Worm (Caenorhabditis elegans): ENCODE data around the gene frm-2.

Gene frm-2

DNA sequence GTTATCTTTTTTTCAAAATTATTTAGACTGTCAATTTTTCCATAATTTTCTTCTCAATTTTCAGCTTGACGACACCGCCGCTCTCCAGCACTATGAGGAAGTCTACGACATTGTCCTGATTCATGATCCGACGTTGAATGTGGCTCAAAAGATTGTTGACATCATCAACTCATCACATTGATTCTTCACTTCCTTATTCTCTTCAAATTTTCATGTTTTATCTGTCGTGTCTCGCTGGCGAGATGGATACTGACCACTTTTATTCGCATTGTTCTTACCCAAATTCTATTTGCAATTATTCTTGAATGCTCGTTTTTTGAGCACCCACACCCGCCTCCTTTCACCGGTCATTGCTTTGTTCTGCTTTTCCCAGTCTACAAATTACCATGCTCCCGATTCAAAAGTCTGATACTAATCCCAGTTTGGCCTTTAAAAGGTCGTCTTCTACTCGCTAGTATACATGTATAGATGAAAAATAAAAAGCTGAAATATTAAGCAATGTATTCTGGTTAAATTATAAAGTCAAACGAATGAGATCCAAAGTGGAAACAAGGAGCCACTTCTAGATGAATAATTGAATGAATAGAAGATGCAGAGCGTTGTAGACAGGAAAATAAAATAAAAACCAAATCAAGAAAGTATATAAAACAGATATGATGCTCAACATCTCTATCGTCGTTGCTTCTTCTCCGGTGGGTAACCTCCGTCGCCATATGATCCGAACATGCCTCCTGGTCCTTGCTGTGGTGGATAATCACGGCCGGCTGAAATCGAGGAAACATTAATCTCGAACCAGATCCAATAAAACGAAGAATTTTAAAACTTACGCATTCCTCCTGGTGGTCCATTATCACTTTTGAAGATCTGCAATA, 28.6 kb downstream of the frm-2 start:
- no peak for TF ChIP-seq ets-7 (tag; optimal IDR thresholded peaks at IDR 0.05)
- no peak for TF ChIP-seq ama-1 (optimal IDR thresholded peaks at IDR 0.05)
- TF ChIP-seq flt-1 (GFP tag; IDR thresholded peaks at IDR 0.05): no peak
- TF ChIP-seq F13C5.2 (tag; optimal IDR thresholded peaks at IDR 0.05): no peak
- no peak for TF ChIP-seq ceh-13 (GFP tag; optimal IDR thresholded peaks at IDR 0.05)
- TF ChIP-seq tbx-11 (GFP tag; IDR thresholded peaks at IDR 0.05): no peak
- no peak for TF ChIP-seq hmbx-1 (tag; optimal IDR thresholded peaks at IDR 0.05)
- no peak for TF ChIP-seq hnd-1 (tag; optimal IDR thresholded peaks at IDR 0.05)
- TF ChIP-seq scrt-1 (GFP tag; IDR thresholded peaks at IDR 0.05): no peak
- TF ChIP-seq tra-4 (tag; optimal IDR thresholded peaks at IDR 0.05): no peak
- TF ChIP-seq tbx-37 (GFP tag; conservative IDR thresholded peaks at IDR 0.05): no peak
- no peak for TF ChIP-seq sea-1 (GFP tag; conservative IDR thresholded peaks at IDR 0.05)
- TF ChIP-seq pes-1 (GFP tag; IDR thresholded peaks at IDR 0.05): no peak
- TF ChIP-seq aly-1 (tag; optimal IDR thresholded peaks at IDR 0.05): no peak
- TF ChIP-seq ceh-36 (tag; optimal IDR thresholded peaks at IDR 0.05): no peak
- TF ChIP-seq hmg-4 (GFP tag; optimal IDR thresholded peaks at IDR 0.05): no peak
- TF ChIP-seq B0310.2 (tag; optimal IDR thresholded peaks at IDR 0.05): no peak

ce11 chrIII:5951589-5952378, 30.1 kb downstream of the frm-2 start:
- TF ChIP-seq F13C5.2 (tag; optimal IDR thresholded peaks at IDR 0.05) (no peak), sea-1 (GFP tag; conservative IDR thresholded peaks at IDR 0.05) (no peak), hmg-4 (GFP tag; optimal IDR thresholded peaks at IDR 0.05) (no peak), flt-1 (GFP tag; IDR thresholded peaks at IDR 0.05) (no peak), ama-1 (optimal IDR thresholded peaks at IDR 0.05) (no peak), B0310.2 (tag; optimal IDR thresholded peaks at IDR 0.05) (no peak), aly-1 (tag; optimal IDR thresholded peaks at IDR 0.05) (no peak), tra-4 (tag; optimal IDR thresholded peaks at IDR 0.05) (no peak), hmbx-1 (tag; optimal IDR thresholded peaks at IDR 0.05) (no peak), ceh-36 (tag; optimal IDR thresholded peaks at IDR 0.05) (no peak)

- TF ChIP-seq tbx-11 (GFP tag; IDR thresholded peaks at IDR 0.05) (no peak), scrt-1 (GFP tag; IDR thresholded peaks at IDR 0.05) (no peak), B0310.2 (tag; optimal IDR thresholded peaks at IDR 0.05) (no peak), pes-1 (GFP tag; IDR thresholded peaks at IDR 0.05) (no peak), sea-1 (GFP tag; conservative IDR thresholded peaks at IDR 0.05) (no peak), hmbx-1 (tag; optimal IDR thresholded peaks at IDR 0.05) (no peak), aly-1 (tag; optimal IDR thresholded peaks at IDR 0.05) (no peak), ceh-36 (tag; optimal IDR thresholded peaks at IDR 0.05) (no peak), ets-7 (tag; optimal IDR thresholded peaks at IDR 0.05) (no peak)
Observed at ce11 chrIII:5950756-5951345, 31.1 kb downstream of the frm-2 start.

ce11 chrIII:5949817-5950216, 32.1 kb downstream of the frm-2 start:
- TF ChIP-seq ceh-13 (GFP tag; optimal IDR thresholded peaks at IDR 0.05) (no peak), ets-7 (tag; optimal IDR thresholded peaks at IDR 0.05) (no peak)

DNA sequence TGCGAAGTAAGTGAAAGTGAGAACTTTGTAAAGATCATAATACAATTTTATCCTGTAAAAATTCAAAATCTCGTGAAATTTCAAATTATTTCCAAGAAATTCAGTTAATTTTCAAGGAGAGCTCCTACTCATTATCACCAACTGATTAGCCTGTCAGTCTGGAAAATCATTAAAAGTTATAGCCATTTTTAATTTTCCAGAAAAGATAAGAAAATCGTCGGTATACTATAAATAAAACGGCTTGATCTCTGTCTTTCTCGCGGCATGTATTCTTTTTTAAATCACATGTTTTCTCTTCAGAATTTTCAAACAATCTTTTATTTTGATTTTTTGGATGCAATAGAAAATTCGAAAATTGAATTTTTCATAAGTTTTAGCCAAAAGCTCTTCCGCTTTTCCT, 32.9 kb downstream of the frm-2 start:
- TF ChIP-seq hnd-1 (tag; optimal IDR thresholded peaks at IDR 0.05) (no peak), aly-1 (tag; optimal IDR thresholded peaks at IDR 0.05) (no peak), B0310.2 (tag; optimal IDR thresholded peaks at IDR 0.05) (no peak), ceh-13 (GFP tag; optimal IDR thresholded peaks at IDR 0.05) (no peak), ama-1 (optimal IDR thresholded peaks at IDR 0.05) (no peak), ets-7 (tag; optimal IDR thresholded peaks at IDR 0.05) (no peak)

DNA sequence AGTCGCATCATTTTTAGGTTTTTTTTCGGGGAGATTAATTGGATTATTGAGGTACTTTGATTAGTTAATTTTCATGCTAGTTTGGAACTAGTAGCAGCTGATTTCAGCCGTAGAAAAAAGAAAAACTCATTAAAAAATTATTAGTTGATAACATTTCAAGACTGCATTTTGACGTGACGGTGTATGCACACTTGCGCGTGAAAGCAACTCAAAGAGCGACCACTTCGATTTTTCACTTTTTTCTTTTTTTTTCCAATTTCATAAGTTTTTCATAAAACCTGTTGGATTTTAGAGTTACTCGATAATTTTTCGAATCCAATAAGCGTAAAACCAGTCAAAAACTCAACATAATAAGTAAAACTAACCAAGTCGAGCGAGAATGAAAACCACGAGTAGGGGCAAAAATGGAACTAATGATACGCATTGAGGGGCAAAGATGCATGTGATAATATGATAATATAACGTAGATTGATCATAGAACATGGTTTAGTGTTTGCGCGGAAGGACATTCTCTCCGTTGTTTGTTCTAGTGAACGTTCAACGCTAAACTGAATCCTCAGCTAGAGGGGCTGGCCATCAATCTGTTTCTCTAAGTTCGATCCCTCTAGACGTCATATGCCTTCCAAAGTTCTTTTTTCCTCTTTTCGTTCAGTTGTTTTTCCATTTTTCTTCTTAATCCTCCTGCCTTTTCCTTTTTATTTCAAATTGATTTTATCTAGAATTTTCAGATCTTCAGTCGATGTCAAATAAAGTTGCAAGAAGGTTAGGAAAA, 33.6 kb downstream of the frm-2 start, which contains the start of the genes F25B5.6 and F25B5.3:
F25B5.6 (minus strand) TSS at position 572 of the 772 bp plus-strand sequence.
F25B5.3 (plus strand) TSS at position 722 of the 772 bp plus-strand sequence.
- TF ChIP-seq F13C5.2 (tag; optimal IDR thresholded peaks at IDR 0.05): no peak

ce11 chrIII:5945865-5946264, 36.1 kb downstream of the frm-2 start, which contains the start of gene F25B5.5:
Gene F25B5.5 (minus strand): TSS chrIII:5946124.
- no peak for TF ChIP-seq tra-4 (tag; optimal IDR thresholded peaks at IDR 0.05)
- TF ChIP-seq hmg-4 (GFP tag; optimal IDR thresholded peaks at IDR 0.05): no peak
- no peak for TF ChIP-seq ceh-36 (tag; optimal IDR thresholded peaks at IDR 0.05)
- TF ChIP-seq pes-1 (GFP tag; IDR thresholded peaks at IDR 0.05): no peak
- TF ChIP-seq ama-1 (optimal IDR thresholded peaks at IDR 0.05): no peak
- TF ChIP-seq tbx-37 (GFP tag; conservative IDR thresholded peaks at IDR 0.05): no peak
- TF ChIP-seq flt-1 (GFP tag; IDR thresholded peaks at IDR 0.05): no peak
- no peak for TF ChIP-seq B0310.2 (tag; optimal IDR thresholded peaks at IDR 0.05)
- TF ChIP-seq scrt-1 (GFP tag; IDR thresholded peaks at IDR 0.05): no peak
- no peak for TF ChIP-seq hnd-1 (tag; optimal IDR thresholded peaks at IDR 0.05)
- no peak for TF ChIP-seq sea-1 (GFP tag; conservative IDR thresholded peaks at IDR 0.05)
- TF ChIP-seq tbx-11 (GFP tag; IDR thresholded peaks at IDR 0.05): no peak
- no peak for TF ChIP-seq ets-7 (tag; optimal IDR thresholded peaks at IDR 0.05)
- TF ChIP-seq F13C5.2 (tag; optimal IDR thresholded peaks at IDR 0.05): no peak
